Worm (Caenorhabditis elegans): Measurements from ENCODE around the gene mltn-9.

mltn-9 gene

ce11 chrII:14587407-14587806 is 28.4 kb upstream of the mltn-9 start, which contains the start of gene C01G12.5:
Gene C01G12.5, minus strand, starts transcription at chrII:14587507.
- no peak for TF ChIP-seq ztf-29 (GFP tag; IDR thresholded peaks at IDR 0.05)
- no peak for TF ChIP-seq tab-1 (GFP tag; IDR thresholded peaks at IDR 0.05)
- TF ChIP-seq ztf-23 (GFP tag; IDR thresholded peaks at IDR 0.05) = no peak
- no peak for TF ChIP-seq ref-1 (GFP tag; conservative IDR thresholded peaks at IDR 0.05)
- no peak for TF ChIP-seq T22C8.4 (GFP tag; IDR thresholded peaks at IDR 0.05)
- TF ChIP-seq cog-1 (tag; optimal IDR thresholded peaks at IDR 0.05) = no peak
- TF ChIP-seq klf-2 (GFP tag; conservative IDR thresholded peaks at IDR 0.05) = no peak
- TF ChIP-seq med-1 (GFP tag; optimal IDR thresholded peaks at IDR 0.05; ENCODE audit: insufficient read depth) = no peak
- no peak for TF ChIP-seq flt-1 (GFP tag; IDR thresholded peaks at IDR 0.05)

DNA sequence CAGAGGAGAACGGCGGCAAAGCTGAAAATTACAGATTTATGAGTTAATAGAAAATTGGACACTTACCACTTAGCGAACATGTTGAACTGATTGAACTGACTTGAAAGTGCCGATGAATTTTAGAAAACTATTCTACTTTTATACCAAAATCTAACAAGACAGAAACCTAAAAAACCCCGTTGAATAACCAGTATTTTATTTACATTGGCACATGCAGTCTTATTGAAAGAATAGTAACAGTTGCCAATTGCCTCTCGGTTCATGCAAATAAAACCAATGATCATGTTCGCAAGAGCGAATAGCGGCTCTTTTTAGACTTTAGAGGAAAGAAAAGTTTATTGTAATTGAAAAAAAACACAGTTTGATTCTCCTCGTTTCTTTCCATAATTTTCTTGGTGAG is 27.7 kb upstream of the mltn-9 start, which contains the start of gene nspb-10:
nspb-10 (minus strand) TSS at position 101 of the 400 bp plus-strand sequence.
- no peak for TF ChIP-seq klf-2 (GFP tag; conservative IDR thresholded peaks at IDR 0.05)
- no peak for TF ChIP-seq tab-1 (GFP tag; IDR thresholded peaks at IDR 0.05)

DNA sequence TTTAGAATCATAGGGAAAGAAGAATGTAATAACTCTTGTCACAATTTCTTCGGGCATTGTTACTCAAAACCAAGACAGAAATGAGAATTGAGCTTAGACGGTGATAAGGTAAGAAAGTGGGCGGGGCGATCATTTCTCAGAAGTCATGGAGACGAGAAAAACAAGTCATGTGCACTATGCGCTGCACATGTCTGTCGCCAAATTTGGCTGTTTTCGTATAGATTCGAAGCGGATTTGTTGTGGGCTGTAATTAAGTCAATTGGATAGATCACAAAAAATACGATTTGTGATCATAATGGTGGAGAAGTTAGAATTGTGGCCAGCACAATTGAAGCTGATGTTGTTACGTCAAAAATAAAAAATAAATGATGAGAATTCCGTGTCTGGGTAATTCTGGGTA is 24.1 kb upstream of the mltn-9 start, which contains the start of gene C01G12.7:
C01G12.7 (minus strand) TSS at position 195 of the 400 bp plus-strand sequence.
- no peak for TF ChIP-seq ztf-23 (GFP tag; IDR thresholded peaks at IDR 0.05)
- no peak for TF ChIP-seq ref-1 (GFP tag; conservative IDR thresholded peaks at IDR 0.05)
- TF ChIP-seq flt-1 (GFP tag; IDR thresholded peaks at IDR 0.05) = no peak
- no peak for TF ChIP-seq klf-2 (GFP tag; conservative IDR thresholded peaks at IDR 0.05)
- no peak for TF ChIP-seq T22C8.4 (GFP tag; IDR thresholded peaks at IDR 0.05)
- TF ChIP-seq med-1 (GFP tag; optimal IDR thresholded peaks at IDR 0.05; ENCODE audit: insufficient read depth) = no peak
- no peak for TF ChIP-seq ztf-29 (GFP tag; IDR thresholded peaks at IDR 0.05)
- TF ChIP-seq cog-1 (tag; optimal IDR thresholded peaks at IDR 0.05) = no peak
- TF ChIP-seq tab-1 (GFP tag; IDR thresholded peaks at IDR 0.05) = no peak

- TF ChIP-seq ref-1 (GFP tag; conservative IDR thresholded peaks at IDR 0.05) (no peak), flt-1 (GFP tag; IDR thresholded peaks at IDR 0.05) (no peak), ztf-23 (GFP tag; IDR thresholded peaks at IDR 0.05) (no peak), med-1 (GFP tag; optimal IDR thresholded peaks at IDR 0.05; ENCODE audit: insufficient read depth) (no peak), tab-1 (GFP tag; IDR thresholded peaks at IDR 0.05) (no peak), T22C8.4 (GFP tag; IDR thresholded peaks at IDR 0.05) (no peak), klf-2 (GFP tag; conservative IDR thresholded peaks at IDR 0.05) (no peak), ztf-29 (GFP tag; IDR thresholded peaks at IDR 0.05) (no peak), cog-1 (tag; optimal IDR thresholded peaks at IDR 0.05) (no peak)
Measured at ce11 chrII:14592629-14593028, 23.2 kb upstream of the mltn-9 start.

DNA sequence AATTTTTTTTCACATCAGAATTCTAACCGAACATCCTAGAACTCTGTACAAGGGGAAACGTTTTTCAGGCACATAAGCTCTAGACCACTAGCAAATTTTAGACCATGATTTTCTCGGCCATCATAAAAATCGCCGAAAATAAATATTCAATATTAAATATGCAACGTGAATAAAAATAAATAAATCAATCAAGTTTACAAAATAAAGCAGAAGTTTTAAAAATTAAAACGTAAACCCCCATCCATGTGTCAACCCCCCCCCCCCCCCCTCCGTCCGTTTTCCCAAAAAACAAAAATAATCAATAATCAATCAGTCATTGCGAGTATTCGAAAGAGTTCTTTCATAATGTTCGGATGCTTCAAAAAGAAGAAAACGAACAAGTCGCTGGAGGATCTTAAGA is 22.6 kb upstream of the mltn-9 start, which contains the start of gene catp-4:
catp-4 (plus strand) TSS at position 301 of the 400 bp plus-strand sequence.
- TF ChIP-seq tab-1 (GFP tag; IDR thresholded peaks at IDR 0.05) (no peak), flt-1 (GFP tag; IDR thresholded peaks at IDR 0.05) (no peak), ztf-29 (GFP tag; IDR thresholded peaks at IDR 0.05) (no peak), klf-2 (GFP tag; conservative IDR thresholded peaks at IDR 0.05) (no peak), cog-1 (tag; optimal IDR thresholded peaks at IDR 0.05) (no peak), ztf-23 (GFP tag; IDR thresholded peaks at IDR 0.05) (no peak)

- TF ChIP-seq T22C8.4 (GFP tag; IDR thresholded peaks at IDR 0.05) (no peak), tab-1 (GFP tag; IDR thresholded peaks at IDR 0.05) (no peak), klf-2 (GFP tag; conservative IDR thresholded peaks at IDR 0.05) (no peak), ztf-29 (GFP tag; IDR thresholded peaks at IDR 0.05) (no peak), cog-1 (tag; optimal IDR thresholded peaks at IDR 0.05) (no peak), flt-1 (GFP tag; IDR thresholded peaks at IDR 0.05) (no peak), ztf-23 (GFP tag; IDR thresholded peaks at IDR 0.05) (no peak), ref-1 (GFP tag; conservative IDR thresholded peaks at IDR 0.05) (no peak), med-1 (GFP tag; optimal IDR thresholded peaks at IDR 0.05; ENCODE audit: insufficient read depth) (no peak)
Measured at ce11 chrII:14597788-14598187, 18.0 kb upstream of the mltn-9 start.

ce11 chrII:14598367-14598766 is 17.5 kb upstream of the mltn-9 start:
- TF ChIP-seq T22C8.4 (GFP tag; IDR thresholded peaks at IDR 0.05) (no peak), ztf-23 (GFP tag; IDR thresholded peaks at IDR 0.05) (no peak), cog-1 (tag; optimal IDR thresholded peaks at IDR 0.05) (no peak), tab-1 (GFP tag; IDR thresholded peaks at IDR 0.05) (no peak), med-1 (GFP tag; optimal IDR thresholded peaks at IDR 0.05; ENCODE audit: insufficient read depth) (no peak), ztf-29 (GFP tag; IDR thresholded peaks at IDR 0.05) (no peak), flt-1 (GFP tag; IDR thresholded peaks at IDR 0.05) (no peak), ref-1 (GFP tag; conservative IDR thresholded peaks at IDR 0.05) (no peak), klf-2 (GFP tag; conservative IDR thresholded peaks at IDR 0.05) (no peak)

ce11 chrII:14599284-14599862 is 16.5 kb upstream of the mltn-9 start:
- TF ChIP-seq T22C8.4 (GFP tag; IDR thresholded peaks at IDR 0.05) (no peak), ref-1 (GFP tag; conservative IDR thresholded peaks at IDR 0.05) (no peak), klf-2 (GFP tag; conservative IDR thresholded peaks at IDR 0.05) (no peak), med-1 (GFP tag; optimal IDR thresholded peaks at IDR 0.05; ENCODE audit: insufficient read depth) (no peak), tab-1 (GFP tag; IDR thresholded peaks at IDR 0.05) (no peak), ztf-23 (GFP tag; IDR thresholded peaks at IDR 0.05) (no peak)

- no peak for TF ChIP-seq med-1 (GFP tag; optimal IDR thresholded peaks at IDR 0.05; ENCODE audit: insufficient read depth)
- no peak for TF ChIP-seq flt-1 (GFP tag; IDR thresholded peaks at IDR 0.05)
- no peak for TF ChIP-seq T22C8.4 (GFP tag; IDR thresholded peaks at IDR 0.05)
- TF ChIP-seq klf-2 (GFP tag; conservative IDR thresholded peaks at IDR 0.05) = no peak
- no peak for TF ChIP-seq ref-1 (GFP tag; conservative IDR thresholded peaks at IDR 0.05)
- TF ChIP-seq cog-1 (tag; optimal IDR thresholded peaks at IDR 0.05) = no peak
- TF ChIP-seq ztf-29 (GFP tag; IDR thresholded peaks at IDR 0.05) = no peak
- no peak for TF ChIP-seq tab-1 (GFP tag; IDR thresholded peaks at IDR 0.05)
- TF ChIP-seq ztf-23 (GFP tag; IDR thresholded peaks at IDR 0.05) = no peak
Measured at ce11 chrII:14599933-14600630, 15.8 kb upstream of the mltn-9 start.

Data from whole organism, midembryonic.